Worm (Caenorhabditis elegans): ENCODE measurements around the gene F54C9.14.

DNA sequence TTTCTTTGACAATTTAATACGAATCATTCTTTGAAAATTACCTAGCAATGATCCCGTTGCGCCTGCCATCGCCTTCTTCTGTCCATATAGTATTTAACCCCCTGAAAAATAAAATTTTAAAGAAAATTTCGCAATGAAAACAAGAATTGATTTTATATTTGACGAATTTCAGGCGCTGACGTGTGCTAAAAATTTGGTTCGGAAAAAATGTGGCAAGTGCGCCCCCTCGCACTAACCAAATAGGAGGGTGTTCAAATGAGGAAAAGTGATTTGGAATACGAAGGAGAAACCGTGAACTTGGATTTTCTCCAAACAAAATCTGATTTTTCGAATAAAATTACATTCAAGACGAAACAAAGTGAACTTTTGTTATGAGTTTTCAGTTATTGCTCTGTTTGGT lies 3.9 kb downstream of the F54C9.14 start, which contains the start of gene stc-1:
- no peak for TF ChIP-seq him-1 (tag; optimal IDR thresholded peaks at IDR 0.05)
- no peak for TF ChIP-seq W03F9.2 (tag; optimal IDR thresholded peaks at IDR 0.05)

All from whole organism, L4/young adult.